Fruit fly (Drosophila melanogaster) whole organism, embryonic: ENCODE measurements around the gene CG1703.

Experiments
- Adf1 ChIP-seq: fragments of 200-800 bp; sonication (Bioruptor generic); IDR thresholded peaks from 2 replicates; pipeline ENCODE4 v1.3.6; 2022; ENCODE audit warnings: missing biosample characterization, missing genetic modification characterization
- BtbVII ChIP-seq: fragments of 200-800 bp; sonication (Bioruptor generic); optimal IDR thresholded peaks from 3 replicates; lab custom pipeline; 2017; ENCODE audit warnings: missing biosample characterization, mild to moderate bottlenecking, missing genetic modification characterization
- Bteb2 ChIP-seq: fragments of 200-800 bp; sonication (Bioruptor generic); optimal IDR thresholded peaks from 2 replicates; lab custom pipeline; 2016; ENCODE audit warnings: missing biosample characterization, missing genetic modification characterization
- CG10321 ChIP-seq: fragments of 200-800 bp; sonication (Bioruptor generic); IDR thresholded peaks from 2 replicates; pipeline ENCODE4 v1.3.6; 2022; ENCODE audit warnings: missing biosample characterization, missing genetic modification characterization
- CG10543 ChIP-seq: fragments of 200-800 bp; sonication (Bioruptor generic); optimal IDR thresholded peaks from 3 replicates; lab custom pipeline; 2017; ENCODE audit warnings: missing biosample characterization, mild to moderate bottlenecking, missing genetic modification characterization, moderate library complexity
- CG10654 ChIP-seq: fragments of 200-800 bp; sonication (Bioruptor generic); optimal IDR thresholded peaks from 2 replicates; lab custom pipeline; 2016; ENCODE audit warnings: missing biosample characterization, missing genetic modification characterization
- CG11085 ChIP-seq: fragments of 200-800 bp; sonication (Bioruptor generic); IDR thresholded peaks from 2 replicates; pipeline ENCODE4 v1.3.6; 2022; ENCODE audit warnings: missing biosample characterization, missing genetic modification characterization
- CG11723 ChIP-seq: fragments of 200-800 bp; sonication (Bioruptor generic); optimal IDR thresholded peaks from 2 replicates; lab custom pipeline; 2017; ENCODE audit warnings: missing biosample characterization, mild to moderate bottlenecking, missing genetic modification characterization
- CG12155 ChIP-seq: fragments of 200-800 bp; sonication (Bioruptor generic); optimal IDR thresholded peaks from 3 replicates; lab custom pipeline; 2016; ENCODE audit warnings: missing biosample characterization, missing genetic modification characterization
- CG12942 ChIP-seq: fragments of 200-800 bp; sonication (Bioruptor generic); optimal IDR thresholded peaks from 3 replicates; lab custom pipeline; 2016; ENCODE audit warnings: missing biosample characterization, missing genetic modification characterization
- CG13424 ChIP-seq: fragments of 200-800 bp; sonication (Bioruptor generic); optimal IDR thresholded peaks from 2 replicates; lab custom pipeline; 2019; ENCODE audit warnings: missing biosample characterization, mild to moderate bottlenecking, missing genetic modification characterization, moderate library complexity
- CG13624 ChIP-seq: fragments of 200-800 bp; sonication (Bioruptor generic); optimal IDR thresholded peaks from 2 replicates; lab custom pipeline; 2016; ENCODE audit warnings: missing biosample characterization, missing genetic modification characterization
- CG14965 ChIP-seq: fragments of 200-800 bp; sonication (Bioruptor generic); optimal IDR thresholded peaks from 2 replicates; lab custom pipeline; 2016; ENCODE audit warnings: missing biosample characterization, missing genetic modification characterization, borderline replicate concordance
- CG16815 ChIP-seq: fragments of 200-800 bp; sonication (Bioruptor generic); optimal IDR thresholded peaks from 3 replicates; lab custom pipeline; 2017; ENCODE audit warnings: missing biosample characterization, mild to moderate bottlenecking, missing genetic modification characterization
- CG17361 ChIP-seq: fragments of 200-800 bp; sonication (Bioruptor generic); IDR thresholded peaks from 3 replicates; pipeline ENCODE4 v1.3.6; 2022; ENCODE audit warnings: missing biosample characterization, missing genetic modification characterization
- CG17568 ChIP-seq: fragments of 200-800 bp; sonication (Bioruptor generic); optimal IDR thresholded peaks from 2 replicates; lab custom pipeline; 2018; ENCODE audit warnings: missing biosample characterization, mild to moderate bottlenecking, missing genetic modification characterization, moderate library complexity
- CG17802 ChIP-seq: fragments of 200-800 bp; sonication (Bioruptor generic); optimal IDR thresholded peaks from 2 replicates; lab custom pipeline; 2018; ENCODE audit warnings: missing biosample characterization, mild to moderate bottlenecking, missing genetic modification characterization, moderate library complexity
- CG18619 ChIP-seq: fragments of 200-800 bp; sonication (Bioruptor generic); optimal IDR thresholded peaks from 3 replicates; lab custom pipeline; 2017; ENCODE audit warnings: missing biosample characterization, mild to moderate bottlenecking, missing genetic modification characterization
- CG3281 ChIP-seq: fragments of 200-800 bp; sonication (Bioruptor generic); optimal IDR thresholded peaks from 3 replicates; lab custom pipeline; 2017; ENCODE audit warnings: missing biosample characterization, mild to moderate bottlenecking, missing genetic modification characterization
- CG5245 ChIP-seq: fragments of 200-800 bp; sonication (Bioruptor generic); optimal IDR thresholded peaks from 3 replicates; lab custom pipeline; 2016; ENCODE audit warnings: missing biosample characterization, missing genetic modification characterization
- CG6254 ChIP-seq: fragments of 200-800 bp; sonication (Bioruptor generic); optimal IDR thresholded peaks from 3 replicates; lab custom pipeline; 2017; ENCODE audit warnings: mild to moderate bottlenecking, missing biosample characterization, missing genetic modification reagents, missing genetic modification characterization
- CG7839 ChIP-seq: fragments of 200-800 bp; sonication (Bioruptor generic); optimal IDR thresholded peaks from 3 replicates; lab custom pipeline; 2018; ENCODE audit warnings: missing biosample characterization, mild to moderate bottlenecking, missing genetic modification characterization, moderate library complexity
- CG8765 ChIP-seq: fragments of 200-800 bp; sonication (Bioruptor generic); IDR thresholded peaks from 2 replicates; pipeline ENCODE4 v1.3.6; 2022; ENCODE audit warnings: missing biosample characterization, missing genetic modification characterization
- CTCF ChIP-seq: fragments of 200-800 bp; sonication (Bioruptor generic); optimal IDR thresholded peaks from 2 replicates; lab custom pipeline; 2017; ENCODE audit warnings: missing biosample characterization, mild to moderate bottlenecking, missing genetic modification characterization, moderate library complexity
- CkIIα-i1 ChIP-seq: fragments of 200-800 bp; sonication (Bioruptor generic); IDR thresholded peaks from 2 replicates; pipeline ENCODE4 v1.3.6; 2022; ENCODE audit warnings: missing biosample characterization, missing genetic modification characterization
- Dad ChIP-seq: fragments of 200-800 bp; sonication (Bioruptor generic); optimal IDR thresholded peaks from 3 replicates; lab custom pipeline; 2016; ENCODE audit warnings: missing biosample characterization, missing genetic modification characterization
- Dek ChIP-seq: fragments of 200-800 bp; sonication (Bioruptor generic); optimal IDR thresholded peaks from 3 replicates; lab custom pipeline; 2019; ENCODE audit warnings: missing biosample characterization, mild to moderate bottlenecking, missing genetic modification characterization, moderate library complexity
- Hand ChIP-seq: fragments of 200-800 bp; sonication (Bioruptor generic); optimal IDR thresholded peaks from 2 replicates; lab custom pipeline; 2017; ENCODE audit warnings: mild to moderate bottlenecking, missing biosample characterization, missing genetic modification reagents, missing genetic modification characterization
- HmgZ ChIP-seq: fragments of 200-800 bp; sonication (Bioruptor generic); optimal IDR thresholded peaks from 2 replicates; lab custom pipeline; 2018; ENCODE audit warnings: missing biosample characterization, mild to moderate bottlenecking, missing genetic modification characterization
- Hr39 ChIP-seq: fragments of >200 bp; optimal IDR thresholded peaks from 2 replicates; lab custom pipeline; 2017
- Kr ChIP-seq: fragments of 200-800 bp; sonication (Bioruptor generic); optimal IDR thresholded peaks from 2 replicates; lab custom pipeline; 2017; ENCODE audit warnings: missing biosample characterization, mild to moderate bottlenecking, missing genetic modification characterization
- NFAT ChIP-seq: fragments of 200-800 bp; sonication (Bioruptor generic); IDR thresholded peaks from 2 replicates; pipeline ENCODE4 v1.3.6; 2022; ENCODE audit warnings: missing biosample characterization, missing genetic modification characterization
- NK7.1 ChIP-seq: fragments of 200-800 bp; sonication (Bioruptor generic); optimal IDR thresholded peaks from 3 replicates; lab custom pipeline; 2016; ENCODE audit warnings: missing biosample characterization, missing genetic modification characterization
- Sry-β ChIP-seq: fragments of 200-800 bp; sonication (Bioruptor generic); optimal IDR thresholded peaks from 2 replicates; lab custom pipeline; 2018; ENCODE audit warnings: missing biosample characterization, mild to moderate bottlenecking, missing genetic modification characterization, moderate library complexity
- Sry-δ ChIP-seq: fragments of 200-800 bp; sonication (Bioruptor generic); optimal IDR thresholded peaks from 2 replicates; lab custom pipeline; 2016; ENCODE audit warnings: missing biosample characterization, missing genetic modification characterization
- chm ChIP-seq: fragments of 200-800 bp; sonication (Bioruptor generic); IDR thresholded peaks from 2 replicates; pipeline ENCODE4 v1.3.6; 2022; ENCODE audit warnings: missing biosample characterization, missing genetic modification characterization
- ci ChIP-seq: fragments of 200-800 bp; sonication (Bioruptor generic); IDR thresholded peaks from 3 replicates; pipeline ENCODE4 v1.3.6; 2022; ENCODE audit warnings: missing biosample characterization, missing genetic modification characterization
- danr ChIP-seq: fragments of 200-800 bp; sonication (Bioruptor generic); IDR thresholded peaks from 2 replicates; pipeline ENCODE4 v1.3.6; 2022; ENCODE audit warnings: missing biosample characterization, missing genetic modification characterization
- en ChIP-seq: fragments of 200-800 bp; sonication (Bioruptor generic); optimal IDR thresholded peaks from 2 replicates; lab custom pipeline; 2016; ENCODE audit warnings: missing biosample characterization, missing genetic modification characterization
- gro ChIP-seq: fragments of 200-800 bp; sonication (Bioruptor generic); optimal IDR thresholded peaks from 2 replicates; lab custom pipeline; 2016; ENCODE audit warnings: missing biosample characterization, missing genetic modification characterization
- jigr1 ChIP-seq: fragments of 200-800 bp; sonication (Bioruptor generic); IDR thresholded peaks from 3 replicates; pipeline ENCODE4 v1.3.6; 2022; ENCODE audit warnings: missing biosample characterization, missing genetic modification characterization
- jing ChIP-seq: fragments of 200-800 bp; sonication (Bioruptor generic); optimal IDR thresholded peaks from 2 replicates; lab custom pipeline; 2018; ENCODE audit warnings: missing biosample characterization, mild to moderate bottlenecking, missing genetic modification characterization
- kni ChIP-seq: fragments of 200-800 bp; sonication (Bioruptor generic); optimal IDR thresholded peaks from 3 replicates; lab custom pipeline; 2017; ENCODE audit warnings: mild to moderate bottlenecking, missing biosample characterization, missing genetic modification reagents, missing genetic modification characterization
- nerfin-1 ChIP-seq: fragments of 200-800 bp; sonication (Bioruptor generic); optimal IDR thresholded peaks from 3 replicates; lab custom pipeline; 2019; ENCODE audit warnings: missing biosample characterization, mild to moderate bottlenecking, missing genetic modification characterization, moderate library complexity
- nmo ChIP-seq: fragments of 200-800 bp; sonication (Bioruptor generic); optimal IDR thresholded peaks from 2 replicates; lab custom pipeline; 2018; ENCODE audit warnings: missing biosample characterization, mild to moderate bottlenecking, missing genetic modification characterization, moderate library complexity
- nom ChIP-seq: fragments of 200-800 bp; sonication (Bioruptor generic); optimal IDR thresholded peaks from 2 replicates; lab custom pipeline; 2017; ENCODE audit warnings: missing biosample characterization, missing genetic modification characterization, mild to moderate bottlenecking, moderate library complexity, missing genetic modification reagents
- odd ChIP-seq: fragments of 200-800 bp; sonication (Bioruptor generic); optimal IDR thresholded peaks from 2 replicates; lab custom pipeline; 2017; ENCODE audit warnings: missing biosample characterization, mild to moderate bottlenecking, missing genetic modification characterization
- p53 ChIP-seq: fragments of 200-800 bp; sonication (Bioruptor generic); optimal IDR thresholded peaks from 2 replicates; lab custom pipeline; 2016; ENCODE audit warnings: missing biosample characterization, missing genetic modification characterization
- sim ChIP-seq: fragments of 200-800 bp; sonication (Bioruptor generic); IDR thresholded peaks from 2 replicates; pipeline ENCODE4 v1.3.6; 2022; ENCODE audit warnings: missing biosample characterization, missing genetic modification characterization
- stc ChIP-seq: fragments of 200-800 bp; sonication (Bioruptor generic); IDR thresholded peaks from 2 replicates; pipeline ENCODE4 v1.3.6; 2022; ENCODE audit warnings: missing biosample characterization, missing genetic modification characterization
- trh ChIP-seq: fragments of 200-800 bp; sonication (Bioruptor generic); optimal IDR thresholded peaks from 2 replicates; lab custom pipeline; 2016; ENCODE audit warnings: missing biosample characterization, missing genetic modification characterization
- z ChIP-seq: fragments of 200-800 bp; sonication (Bioruptor generic); IDR thresholded peaks from 3 replicates; pipeline ENCODE4 v1.3.6; 2022; ENCODE audit warnings: missing biosample characterization, missing genetic modification characterization

CG1703 gene

dm6 chrX:11628986-11629571 is 17.4 kb downstream of the CG1703 start (continued):
- TF ChIP-seq CG7839 (tag; lab: Kevin White, UChicago) (peak; percentile 62), stc (no peak), p53 (GFP tag; lab: Kevin White, UChicago) (no peak), CG10654 (peak; percentile 37), nerfin-1 (peak; percentile 82), CG14965 (GFP tag; lab: Kevin White, UChicago) (no peak), jigr1 (GFP tag; lab: Robert Waterston, UW) (no peak), Hr39 (no peak), ci (peak; percentile 85), trh (GFP tag; lab: Kevin White, UChicago) (no peak), CG13424 (tag; lab: Kevin White, UChicago) (peak; percentile 52), Adf1 (GFP tag; lab: Robert Waterston, UW) (no peak), gro (GFP tag; lab: Kevin White, UChicago) (no peak), CG12155 (GFP tag; lab: Kevin White, UChicago) (peak; percentile 26), nom (GFP tag; lab: Kevin White, UChicago) (no peak), Dek (tag; lab: Kevin White, UChicago) (no peak), CG18619 (GFP tag; lab: Kevin White, UChicago) (peak; percentile 8), CG12942 (GFP tag; lab: Kevin White, UChicago) (peak; percentile 5), sim (GFP tag; lab: Robert Waterston, UW) (peak; percentile 62; the same call in 1 of the 2 replicates), CG8765 (GFP tag; lab: Robert Waterston, UW) (no peak; the same call in 1 of the 2 replicates), CG11085 (GFP tag; lab: Robert Waterston, UW) (no peak), z (no peak), NK7.1 (GFP tag; lab: Kevin White, UChicago) (peak; percentile 20), CkIIα-i1 (GFP tag; lab: Robert Waterston, UW) (no peak), CG13624 (GFP tag; lab: Kevin White, UChicago) (no peak), chm (peak; percentile 79), Sry-β (peak; percentile 4), Bteb2 (GFP tag; lab: Kevin White, UChicago) (no peak), Dad (GFP tag; lab: Kevin White, UChicago) (no peak), nmo (GFP tag; lab: Kevin White, UChicago) (peak; percentile 75), CG6254 (GFP tag; lab: Kevin White, UChicago) (peak; percentile 54), odd (GFP tag; lab: Kevin White, UChicago) (peak; percentile 24), CG17802 (peak; percentile 17), Sry-δ (GFP tag; lab: Kevin White, UChicago) (no peak), HmgZ (tag; lab: Kevin White, UChicago) (no peak), danr (GFP tag; lab: Robert Waterston, UW) (no peak), CG16815 (GFP tag; lab: Kevin White, UChicago) (peak; percentile 47), CG10321 (GFP tag; lab: Robert Waterston, UW) (no peak), NFAT (no peak), jing (GFP tag; lab: Kevin White, UChicago) (no peak), CG3281 (no peak), CG17361 (GFP tag; lab: Robert Waterston, UW) (peak; percentile 70), Hand (no peak), BtbVII (GFP tag; lab: Kevin White, UChicago) (no peak), Kr (GFP tag; lab: Kevin White, UChicago) (no peak), CG17568 (no peak), kni (GFP tag; lab: Kevin White, UChicago) (peak; percentile 15), CG10543 (GFP tag; lab: Kevin White, UChicago) (no peak), en (peak; percentile 11), CG5245 (GFP tag; lab: Kevin White, UChicago) (peak; percentile 63), CTCF (GFP tag; lab: Kevin White, UChicago) (no peak), CG11723 (peak; percentile 28)
